Fruit fly (Drosophila melanogaster) whole organism: Measurements from ENCODE around the gene CG31805.

Source experiments
- CG8478 ChIP-seq: fragments of >200 bp; optimal IDR thresholded peaks from 2 replicates; lab custom pipeline; 2018; ENCODE audit warnings: inconsistent platforms
- Dll ChIP-seq: fragments of >200 bp; optimal IDR thresholded peaks from 2 replicates; lab custom pipeline; 2017
- EcR ChIP-seq, 2 experiments: fragments of >200 bp; optimal IDR thresholded peaks; 2 replicates each; lab custom pipeline; 2017; ENCODE audit warnings: missing biosample characterization in 2 of 2, missing genetic modification characterization in 2 of 2, missing genetic modification reagents in 2 of 2
- pan ChIP-seq: fragments of >200 bp; optimal IDR thresholded peaks from 2 replicates; lab custom pipeline; 2017
- psq ChIP-seq: fragments of >200 bp; optimal IDR thresholded peaks from 2 replicates; lab custom pipeline; 2017
- usp ChIP-seq: fragments of >200 bp; optimal IDR thresholded peaks from 2 replicates; lab custom pipeline; 2017; ENCODE audit warnings: missing biosample characterization, missing genetic modification characterization, mixed read lengths

DNA sequence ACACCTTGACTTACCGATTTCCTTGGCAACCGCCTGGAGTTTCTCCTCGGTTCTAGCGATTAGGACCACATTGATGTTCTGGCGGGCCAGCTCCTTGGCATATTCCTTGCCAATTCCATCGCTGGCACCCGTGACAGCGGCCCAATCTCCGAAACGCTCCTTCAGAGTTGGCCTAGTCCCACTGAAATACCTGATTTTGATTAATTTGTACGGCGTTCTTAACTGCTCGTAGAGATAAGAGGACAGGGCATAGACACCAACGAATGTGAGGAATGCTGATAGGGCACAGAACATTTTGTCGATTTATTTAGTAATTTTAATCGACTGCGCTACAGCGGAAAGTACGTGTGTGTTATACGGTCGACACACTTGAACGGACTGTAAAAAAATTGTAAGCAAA, 39.1 kb downstream of the CG31805 start, which contains the start of gene CG6012:
- no peak for TF ChIP-seq Dll (lab: Kevin White, UChicago)
- no peak for TF ChIP-seq CG8478 (lab: Kevin White, UChicago)
- TF ChIP-seq psq: no peak
- no peak for TF ChIP-seq usp (GFP tag; lab: Kevin White, UChicago)
- no peak for TF ChIP-seq pan (lab: Kevin White, UChicago)
- TF ChIP-seq EcR (GFP tag; optimal IDR thresholded peaks at IDR 0.05; lab: Kevin White, UChicago): no peak
